Fruit fly (Drosophila melanogaster) whole organism, embryonic: Measurements from ENCODE around the gene CG34149.
A peak's percentile ranks its signal among the peaks of the same experiment; 100 is the strongest.

Source experiments
- B-H2 ChIP-seq: fragments of 200-800 bp; sonication (Bioruptor generic); optimal IDR thresholded peaks from 2 replicates; lab custom pipeline; 2018; ENCODE audit warnings: missing biosample characterization, mild to moderate bottlenecking, missing genetic modification characterization
- CG10431 ChIP-seq: fragments of 200-800 bp; sonication (Bioruptor generic); optimal IDR thresholded peaks from 3 replicates; lab custom pipeline; 2018; ENCODE audit warnings: missing biosample characterization, mild to moderate bottlenecking, missing genetic modification characterization
- CG10565 ChIP-seq: fragments of 200-800 bp; sonication (Bioruptor generic); optimal IDR thresholded peaks from 3 replicates; lab custom pipeline; 2016; ENCODE audit warnings: missing biosample characterization, mild to moderate bottlenecking, missing genetic modification characterization
- CG13624 ChIP-seq: fragments of 200-800 bp; sonication (Bioruptor generic); optimal IDR thresholded peaks from 2 replicates; lab custom pipeline; 2016; ENCODE audit warnings: missing biosample characterization, missing genetic modification characterization
- CG15011 ChIP-seq: fragments of 200-800 bp; sonication (Bioruptor generic); optimal IDR thresholded peaks from 3 replicates; lab custom pipeline; 2018; ENCODE audit warnings: missing biosample characterization, mild to moderate bottlenecking, missing genetic modification characterization
- CG15514 ChIP-seq: fragments of 200-800 bp; sonication (Bioruptor generic); optimal IDR thresholded peaks from 3 replicates; lab custom pipeline; 2017; ENCODE audit warnings: missing biosample characterization, missing genetic modification characterization, mild to moderate bottlenecking, moderate library complexity, missing genetic modification reagents
- CG17802 ChIP-seq: fragments of 200-800 bp; sonication (Bioruptor generic); optimal IDR thresholded peaks from 2 replicates; lab custom pipeline; 2018; ENCODE audit warnings: missing biosample characterization, mild to moderate bottlenecking, missing genetic modification characterization, moderate library complexity
- CG17912 ChIP-seq: fragments of 200-800 bp; sonication (Bioruptor generic); optimal IDR thresholded peaks from 2 replicates; lab custom pipeline; 2018; ENCODE audit warnings: missing biosample characterization, mild to moderate bottlenecking, missing genetic modification characterization
- CG18262 ChIP-seq: fragments of 200-800 bp; optimal IDR thresholded peaks from 3 replicates; lab custom pipeline; 2019; ENCODE audit warnings: missing biosample characterization, mild to moderate bottlenecking, missing genetic modification characterization, moderate library complexity
- CG5245 ChIP-seq: fragments of 200-800 bp; sonication (Bioruptor generic); optimal IDR thresholded peaks from 3 replicates; lab custom pipeline; 2016; ENCODE audit warnings: missing biosample characterization, missing genetic modification characterization
- CG6683 ChIP-seq: fragments of 200-800 bp; sonication (Bioruptor generic); optimal IDR thresholded peaks from 2 replicates; lab custom pipeline; 2017; ENCODE audit warnings: missing biosample characterization, mild to moderate bottlenecking, missing genetic modification characterization, missing genetic modification reagents
- CG6813 ChIP-seq: fragments of 200-800 bp; sonication (Bioruptor generic); optimal IDR thresholded peaks from 2 replicates; lab custom pipeline; 2017; ENCODE audit warnings: missing biosample characterization, missing genetic modification characterization, mild to moderate bottlenecking, moderate library complexity, missing genetic modification reagents
- CG7556 ChIP-seq: fragments of 200-800 bp; sonication (Bioruptor generic); optimal IDR thresholded peaks from 2 replicates; lab custom pipeline; 2017; ENCODE audit warnings: missing biosample characterization, mild to moderate bottlenecking, missing genetic modification characterization
- CG7745 ChIP-seq: fragments of 200-800 bp; sonication (Bioruptor generic); optimal IDR thresholded peaks from 2 replicates; lab custom pipeline; 2018; ENCODE audit warnings: missing biosample characterization, mild to moderate bottlenecking, missing genetic modification characterization, moderate library complexity
- CG7928 ChIP-seq: fragments of 200-800 bp; sonication (Bioruptor generic); optimal IDR thresholded peaks from 2 replicates; lab custom pipeline; 2017; ENCODE audit warnings: missing biosample characterization, mild to moderate bottlenecking, missing genetic modification characterization
- CG7963 ChIP-seq: fragments of 200-800 bp; sonication (Bioruptor generic); IDR thresholded peaks from 3 replicates; pipeline ENCODE4 v1.3.6; 2022; ENCODE audit warnings: missing biosample characterization, missing genetic modification characterization; ENCODE audit not compliant: partially characterized antibody
- CG8281 ChIP-seq: fragments of 200-800 bp; sonication (Bioruptor generic); optimal IDR thresholded peaks from 2 replicates; lab custom pipeline; 2018; ENCODE audit warnings: missing biosample characterization, mild to moderate bottlenecking, missing genetic modification characterization, moderate library complexity
- CG8924 ChIP-seq: fragments of 200-800 bp; optimal IDR thresholded peaks from 3 replicates; lab custom pipeline; 2019; ENCODE audit warnings: missing biosample characterization, mild to moderate bottlenecking, missing genetic modification characterization, moderate library complexity
- CkIIα-i1 ChIP-seq: fragments of 200-800 bp; sonication (Bioruptor generic); IDR thresholded peaks from 2 replicates; pipeline ENCODE4 v1.3.6; 2022; ENCODE audit warnings: missing biosample characterization, missing genetic modification characterization
- Dll ChIP-seq: fragments of 200-800 bp; sonication (Bioruptor generic); IDR thresholded peaks from 4 replicates; pipeline ENCODE4 v1.3.6; 2022; ENCODE audit warnings: missing biosample characterization, missing genetic modification characterization; ENCODE audit not compliant: partially characterized antibody
- Doc2 ChIP-seq: fragments of 200-800 bp; sonication (Bioruptor generic); IDR thresholded peaks from 2 replicates; pipeline ENCODE4 v1.3.6; 2022; ENCODE audit warnings: missing biosample characterization, missing genetic modification characterization
- Dp ChIP-seq: fragments of 200-800 bp; sonication (Bioruptor generic); optimal IDR thresholded peaks from 2 replicates; lab custom pipeline; 2018; ENCODE audit warnings: missing biosample characterization, mild to moderate bottlenecking, missing genetic modification characterization, moderate library complexity
- Ets97D ChIP-seq: fragments of 200-800 bp; sonication (Bioruptor generic); optimal IDR thresholded peaks from 3 replicates; lab custom pipeline; 2016; ENCODE audit warnings: missing biosample characterization, missing genetic modification characterization
- HmgD ChIP-seq: fragments of 200-800 bp; sonication (Bioruptor generic); optimal IDR thresholded peaks from 3 replicates; lab custom pipeline; 2016; ENCODE audit warnings: missing biosample characterization, missing genetic modification characterization
- Jarid2 ChIP-seq: fragments of 200-800 bp; sonication (Bioruptor generic); optimal IDR thresholded peaks from 3 replicates; lab custom pipeline; 2017; ENCODE audit warnings: mild to moderate bottlenecking, missing biosample characterization, missing genetic modification reagents, missing genetic modification characterization
- Ptx1 ChIP-seq: fragments of 200-800 bp; sonication (Bioruptor generic); IDR thresholded peaks from 2 replicates; pipeline ENCODE4 v1.3.6; 2022; ENCODE audit warnings: missing biosample characterization, missing genetic modification characterization
- Rx ChIP-seq: fragments of 200-800 bp; sonication (Bioruptor generic); IDR thresholded peaks from 2 replicates; pipeline ENCODE4 v1.3.6; 2022; ENCODE audit warnings: missing biosample characterization, missing genetic modification characterization
- TFAM ChIP-seq: fragments of 200-800 bp; sonication (Bioruptor generic); optimal IDR thresholded peaks from 2 replicates; lab custom pipeline; 2017; ENCODE audit warnings: missing biosample characterization, missing genetic modification characterization, inconsistent platforms
- ac ChIP-seq: fragments of 200-800 bp; sonication (Bioruptor generic); optimal IDR thresholded peaks from 3 replicates; lab custom pipeline; 2017; ENCODE audit warnings: missing biosample characterization, mild to moderate bottlenecking, missing genetic modification characterization
- al ChIP-seq: fragments of 200-800 bp; sonication (Bioruptor generic); IDR thresholded peaks from 2 replicates; pipeline ENCODE4 v1.3.6; 2022; ENCODE audit warnings: missing biosample characterization, missing genetic modification characterization
- ara ChIP-seq: fragments of 200-800 bp; sonication (Bioruptor generic); IDR thresholded peaks from 2 replicates; pipeline ENCODE4 v1.3.6; 2022; ENCODE audit warnings: missing biosample characterization, missing genetic modification characterization
- az2 ChIP-seq: fragments of 200-800 bp; sonication (Bioruptor generic); optimal IDR thresholded peaks from 3 replicates; lab custom pipeline; 2016; ENCODE audit warnings: missing biosample characterization, missing genetic modification characterization
- bcd ChIP-seq: fragments of 200-800 bp; sonication (Bioruptor generic); optimal IDR thresholded peaks from 2 replicates; lab custom pipeline; 2017; ENCODE audit warnings: missing biosample characterization, mild to moderate bottlenecking, missing genetic modification characterization
- crc ChIP-seq: fragments of 200-800 bp; sonication (Bioruptor generic); optimal IDR thresholded peaks from 2 replicates; lab custom pipeline; 2016; ENCODE audit warnings: missing biosample characterization, missing genetic modification characterization
- crp ChIP-seq, 2 experiments: fragments of 200-800 bp; sonication (Bioruptor generic); optimal IDR thresholded peaks; 2 replicates in 1 of 2; 3 replicates in 1 of 2; lab custom pipeline; 2017; ENCODE audit warnings: missing biosample characterization in 2 of 2, missing genetic modification characterization in 2 of 2, mild to moderate bottlenecking in 1 of 2, moderate library complexity in 1 of 2
- dan ChIP-seq: fragments of 200-800 bp; sonication (Bioruptor generic); IDR thresholded peaks from 2 replicates; pipeline ENCODE4 v1.3.6; 2022; ENCODE audit warnings: missing biosample characterization, missing genetic modification characterization
- danr ChIP-seq: fragments of 200-800 bp; sonication (Bioruptor generic); IDR thresholded peaks from 2 replicates; pipeline ENCODE4 v1.3.6; 2022; ENCODE audit warnings: missing biosample characterization, missing genetic modification characterization
- eve ChIP-seq, 2 experiments: fragments of >200 bp; optimal IDR thresholded peaks; 2 replicates each; lab custom pipeline; 2017; ENCODE audit warnings: missing biosample characterization in 2 of 2, missing genetic modification characterization in 2 of 2
- exex ChIP-seq: fragments of 200-800 bp; sonication (Bioruptor generic); optimal IDR thresholded peaks from 4 replicates; lab custom pipeline; 2018; ENCODE audit warnings: missing biosample characterization, mild to moderate bottlenecking, missing genetic modification characterization, moderate library complexity
- grn ChIP-seq: fragments of 200-800 bp; sonication (Bioruptor generic); optimal IDR thresholded peaks from 3 replicates; lab custom pipeline; 2017; ENCODE audit warnings: missing biosample characterization, missing genetic modification characterization
- gsb-n ChIP-seq: fragments of 200-800 bp; sonication (Bioruptor generic); optimal IDR thresholded peaks from 3 replicates; lab custom pipeline; 2018; ENCODE audit warnings: missing biosample characterization, mild to moderate bottlenecking, missing genetic modification characterization
- hb ChIP-seq: fragments of 200-800 bp; sonication (Bioruptor generic); IDR thresholded peaks from 3 replicates; pipeline ENCODE4 v1.3.6; 2022; ENCODE audit warnings: missing biosample characterization, missing genetic modification characterization; ENCODE audit not compliant: partially characterized antibody
- jumu ChIP-seq: fragments of 200-800 bp; sonication (Bioruptor generic); optimal IDR thresholded peaks from 3 replicates; lab custom pipeline; 2016; ENCODE audit warnings: missing biosample characterization, missing genetic modification characterization
- pnt ChIP-seq: fragments of 200-800 bp; sonication (Bioruptor generic); optimal IDR thresholded peaks from 3 replicates; lab custom pipeline; 2016; ENCODE audit warnings: missing biosample characterization, missing genetic modification characterization
- ranshi ChIP-seq: fragments of 200-800 bp; sonication (Bioruptor generic); IDR thresholded peaks from 2 replicates; pipeline ENCODE4 v1.3.6; 2022; ENCODE audit warnings: missing biosample characterization, missing genetic modification characterization
- sens ChIP-seq: fragments of 200-800 bp; sonication (Bioruptor generic); peaks from one replicate; lab custom pipeline; 2016; ENCODE audit warnings: missing biosample characterization, missing genetic modification characterization
- sna ChIP-seq: fragments of 200-800 bp; sonication (Bioruptor generic); IDR thresholded peaks from 2 replicates; pipeline ENCODE4 v1.3.6; 2022; ENCODE audit warnings: missing biosample characterization, missing genetic modification characterization; ENCODE audit not compliant: partially characterized antibody
- ssp ChIP-seq: fragments of 200-800 bp; sonication (Bioruptor generic); IDR thresholded peaks from 2 replicates; pipeline ENCODE4 v1.3.6; 2022; ENCODE audit warnings: missing biosample characterization, missing genetic modification characterization
- sug ChIP-seq: fragments of 200-800 bp; optimal IDR thresholded peaks from 2 replicates; lab custom pipeline; 2019; ENCODE audit warnings: missing biosample characterization, mild to moderate bottlenecking, missing genetic modification characterization, moderate library complexity
- tin ChIP-seq: fragments of 200-800 bp; sonication (Bioruptor generic); optimal IDR thresholded peaks from 3 replicates; lab custom pipeline; 2016; ENCODE audit warnings: missing biosample characterization, missing genetic modification characterization
- twi ChIP-seq: fragments of 200-800 bp; optimal IDR thresholded peaks from 2 replicates; lab custom pipeline; 2019; ENCODE audit warnings: missing biosample characterization, mild to moderate bottlenecking, missing genetic modification characterization, moderate library complexity
- tx ChIP-seq: fragments of 200-800 bp; sonication (Bioruptor generic); optimal IDR thresholded peaks from 2 replicates; lab custom pipeline; 2016; ENCODE audit warnings: missing biosample characterization, missing genetic modification characterization

CG34149 gene

DNA sequence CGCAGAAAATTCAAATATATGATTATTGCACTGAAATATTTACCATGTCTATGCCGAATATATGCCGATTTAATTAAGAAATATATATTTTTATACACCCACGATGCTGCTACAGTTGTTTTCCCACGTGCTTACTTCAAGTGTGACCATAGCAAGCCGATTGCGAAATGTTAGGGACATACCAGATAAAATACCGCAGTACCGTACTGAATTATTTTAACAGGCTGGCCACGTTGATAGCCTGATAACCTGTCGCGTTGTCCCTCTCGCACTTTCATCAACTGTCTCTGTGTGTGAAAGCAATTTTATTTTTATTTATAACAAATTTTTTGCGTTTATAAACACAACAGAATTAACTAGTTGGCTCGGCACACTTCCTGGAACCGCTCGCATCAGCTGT is 41.0 kb downstream of the CG34149 start, which contains the start of the genes Nop56 and mats (continued):
- TF ChIP-seq bcd (GFP tag; lab: Kevin White, UChicago) (no peak), CG7928 (GFP tag; lab: Kevin White, UChicago) (no peak), eve (GFP tag; optimal IDR thresholded peaks at IDR 0.05; lab: Kevin White, UChicago) (no peak), twi (tag; lab: Kevin White, UChicago) (peak; percentile 53), CG10431 (GFP tag; lab: Kevin White, UChicago) (no peak), az2 (GFP tag; lab: Kevin White, UChicago) (no peak), danr (GFP tag; lab: Robert Waterston, UW) (no peak), sna (0 out of 2 replicates have a peak, but pooled peaks have one; percentile 28), Ptx1 (GFP tag; lab: Robert Waterston, UW) (no peak), pnt (GFP tag; lab: Kevin White, UChicago) (no peak), Doc2 (GFP tag; lab: Robert Waterston, UW) (no peak), Rx (GFP tag; lab: Robert Waterston, UW) (no peak), Dll (GFP tag; lab: Robert Waterston, UW) (no peak), CG8281 (tag; lab: Kevin White, UChicago) (no peak), gsb-n (tag; lab: Kevin White, UChicago) (no peak), crc (GFP tag; lab: Kevin White, UChicago) (no peak), ssp (GFP tag; lab: Robert Waterston, UW) (no peak), Jarid2 (GFP tag; lab: Kevin White, UChicago) (no peak), CG8924 (peak; percentile 72), jumu (GFP tag; lab: Kevin White, UChicago) (no peak), hb (GFP tag; lab: Robert Waterston, UW) (no peak), Ets97D (GFP tag; lab: Kevin White, UChicago) (peak; percentile 83), CG5245 (GFP tag; lab: Kevin White, UChicago) (no peak), CG6683 (GFP tag; lab: Kevin White, UChicago) (no peak), TFAM (GFP tag; lab: Kevin White, UChicago) (no peak), ara (GFP tag; lab: Robert Waterston, UW) (no peak), B-H2 (GFP tag; lab: Kevin White, UChicago) (peak; percentile 63), CkIIα-i1 (GFP tag; lab: Robert Waterston, UW) (no peak), CG15514 (GFP tag; lab: Kevin White, UChicago) (peak; percentile 73), CG6813 (GFP tag; lab: Kevin White, UChicago) (no peak), CG15011 (GFP tag; lab: Kevin White, UChicago) (no peak), al (GFP tag; lab: Robert Waterston, UW) (no peak), crp (GFP tag; optimal IDR thresholded peaks at IDR 0.05; lab: Kevin White, UChicago) (peak in 1 of 2 experiments; percentile 68), dan (no peak), CG17912 (GFP tag; lab: Kevin White, UChicago) (peak; percentile 44), grn (GFP tag; lab: Kevin White, UChicago) (peak; percentile 48), tin (GFP tag; lab: Kevin White, UChicago) (no peak), CG13624 (GFP tag; lab: Kevin White, UChicago) (peak; percentile 15), ac (GFP tag; lab: Kevin White, UChicago) (no peak), CG7963 (GFP tag; lab: Robert Waterston, UW) (no peak), CG17802 (tag; lab: Kevin White, UChicago) (no peak), CG18262 (tag; lab: Kevin White, UChicago) (no peak), CG10565 (GFP tag; lab: Kevin White, UChicago) (no peak), CG7745 (peak; percentile 21), ranshi (GFP tag; lab: Robert Waterston, UW) (no peak), sug (tag; lab: Kevin White, UChicago) (peak; percentile 33), HmgD (GFP tag; lab: Kevin White, UChicago) (no peak), exex (peak; percentile 41), Dp (peak; percentile 31), tx (GFP tag; lab: Kevin White, UChicago) (no peak), CG7556 (GFP tag; lab: Kevin White, UChicago) (no peak), sens (GFP tag; lab: Kevin White, UChicago) (peak; percentile 74)
